Fruit fly (Drosophila melanogaster) whole organism, prepupa: ENCODE results near the gene Best4.

ENCODE experiments used
- CG10631 ChIP-seq: fragments of 200-800 bp; sonication (Bioruptor generic); optimal IDR thresholded peaks from 2 replicates; lab custom pipeline; 2016; ENCODE audit warnings: missing biosample characterization, missing genetic modification characterization
- CG10669 ChIP-seq: fragments of 200-800 bp; sonication (Bioruptor generic); optimal IDR thresholded peaks from 3 replicates; lab custom pipeline; 2018; ENCODE audit warnings: missing biosample characterization, mild to moderate bottlenecking, missing genetic modification characterization, moderate library complexity
- CG11762 ChIP-seq: fragments of 200-800 bp; sonication (Bioruptor generic); optimal IDR thresholded peaks from 3 replicates; lab custom pipeline; 2016; ENCODE audit warnings: missing biosample characterization, missing genetic modification characterization; ENCODE audit not compliant: insufficient read depth
- CG11902 ChIP-seq: fragments of 200-800 bp; sonication (Bioruptor generic); optimal IDR thresholded peaks from 3 replicates; lab custom pipeline; 2016; ENCODE audit warnings: missing biosample characterization, missing genetic modification characterization
- CG15336 ChIP-seq: fragments of 200-800 bp; sonication (Bioruptor generic); IDR thresholded peaks from 2 replicates; pipeline ENCODE4 v1.3.6; 2022; ENCODE audit warnings: missing biosample characterization, missing genetic modification characterization
- CG1621 ChIP-seq: fragments of 200-800 bp; sonication (Bioruptor generic); optimal IDR thresholded peaks from 3 replicates; lab custom pipeline; 2018; ENCODE audit warnings: missing biosample characterization, mild to moderate bottlenecking, missing genetic modification characterization
- CG16779 ChIP-seq: fragments of 200-800 bp; sonication (Bioruptor generic); optimal IDR thresholded peaks from 3 replicates; lab custom pipeline; 2017; ENCODE audit warnings: missing biosample characterization, mild to moderate bottlenecking, missing genetic modification characterization
- CG3032 ChIP-seq: fragments of 200-800 bp; optimal IDR thresholded peaks from 2 replicates; lab custom pipeline; 2019; ENCODE audit warnings: missing biosample characterization, mild to moderate bottlenecking, missing genetic modification characterization, moderate library complexity
- CG31627 ChIP-seq: fragments of 200-800 bp; sonication (Bioruptor generic); optimal IDR thresholded peaks from 3 replicates; lab custom pipeline; 2016; ENCODE audit warnings: missing biosample characterization, missing genetic modification characterization
- CG32006 ChIP-seq: fragments of 200-800 bp; sonication (Bioruptor generic); optimal IDR thresholded peaks from 3 replicates; lab custom pipeline; 2017; ENCODE audit warnings: missing biosample characterization, mild to moderate bottlenecking, missing genetic modification characterization
- CG34406 ChIP-seq: fragments of 200-800 bp; sonication (Bioruptor generic); optimal IDR thresholded peaks from 3 replicates; lab custom pipeline; 2016; ENCODE audit warnings: missing biosample characterization, missing genetic modification characterization
- CG4318 ChIP-seq: fragments of 200-800 bp; sonication (Bioruptor generic); optimal IDR thresholded peaks from 3 replicates; lab custom pipeline; 2017; ENCODE audit warnings: missing biosample characterization, mild to moderate bottlenecking, missing genetic modification characterization
- CG6276 ChIP-seq: fragments of 200-800 bp; sonication (Bioruptor generic); optimal IDR thresholded peaks from 2 replicates; lab custom pipeline; 2017; ENCODE audit warnings: missing biosample characterization, mild to moderate bottlenecking, missing genetic modification characterization
- CG6792 ChIP-seq: fragments of 200-800 bp; sonication (Bioruptor generic); optimal IDR thresholded peaks from 3 replicates; lab custom pipeline; 2016; ENCODE audit warnings: missing biosample characterization, missing genetic modification characterization
- CG6808 ChIP-seq: fragments of 200-800 bp; sonication (Bioruptor generic); optimal IDR thresholded peaks from 3 replicates; lab custom pipeline; 2017; ENCODE audit warnings: missing biosample characterization, missing genetic modification characterization, mild to moderate bottlenecking, moderate library complexity, missing genetic modification reagents
- CG6854 ChIP-seq: fragments of 200-800 bp; sonication (Bioruptor generic); optimal IDR thresholded peaks from 2 replicates; lab custom pipeline; 2017; ENCODE audit warnings: missing biosample characterization, mild to moderate bottlenecking, missing genetic modification characterization
- CG7368 ChIP-seq: fragments of 200-800 bp; sonication (Bioruptor generic); optimal IDR thresholded peaks from 3 replicates; lab custom pipeline; 2016; ENCODE audit warnings: missing biosample characterization, missing genetic modification characterization
- CG8119 ChIP-seq: fragments of 200-800 bp; sonication (Bioruptor generic); IDR thresholded peaks from 3 replicates; pipeline ENCODE4 v1.3.6; 2022; ENCODE audit warnings: missing biosample characterization, missing genetic modification characterization
- CG8319 ChIP-seq: fragments of 200-800 bp; sonication (Bioruptor generic); optimal IDR thresholded peaks from 3 replicates; lab custom pipeline; 2016; ENCODE audit warnings: missing biosample characterization, missing genetic modification characterization
- CG8632 ChIP-seq: fragments of 200-800 bp; sonication (Bioruptor generic); optimal IDR thresholded peaks from 3 replicates; lab custom pipeline; 2016; ENCODE audit warnings: missing biosample characterization, missing genetic modification characterization
- CG9139 ChIP-seq: fragments of 200-800 bp; sonication (Bioruptor generic); optimal IDR thresholded peaks from 3 replicates; lab custom pipeline; 2017; ENCODE audit warnings: missing biosample characterization, mild to moderate bottlenecking, missing genetic modification characterization
- Eip75B ChIP-seq: fragments of 200-800 bp; sonication (Bioruptor generic); optimal IDR thresholded peaks from 3 replicates; lab custom pipeline; 2016; ENCODE audit warnings: missing biosample characterization, missing genetic modification characterization
- Eip78C ChIP-seq: fragments of 200-800 bp; sonication (Bioruptor generic); peaks from one replicate; lab custom pipeline; 2016; ENCODE audit warnings: missing biosample characterization, missing genetic modification characterization
- Eip93F ChIP-seq: fragments of 200-800 bp; sonication (Bioruptor generic); optimal IDR thresholded peaks from 2 replicates; lab custom pipeline; 2016; ENCODE audit warnings: missing biosample characterization, mild to moderate bottlenecking, missing genetic modification characterization
- Ets21C ChIP-seq: fragments of 200-800 bp; sonication (Bioruptor generic); optimal IDR thresholded peaks from 3 replicates; lab custom pipeline; 2016; ENCODE audit warnings: missing biosample characterization, missing genetic modification characterization
- Ets96B ChIP-seq: fragments of 200-800 bp; optimal IDR thresholded peaks from 2 replicates; lab custom pipeline; 2019; ENCODE audit warnings: missing biosample characterization, mild to moderate bottlenecking, missing genetic modification characterization, moderate library complexity
- Hr39 ChIP-seq: fragments of 200-800 bp; sonication (Bioruptor generic); optimal IDR thresholded peaks from 2 replicates; lab custom pipeline; 2016; ENCODE audit warnings: missing biosample characterization, missing genetic modification characterization
- Hr4 ChIP-seq: fragments of 200-800 bp; sonication (Bioruptor generic); optimal IDR thresholded peaks from 3 replicates; lab custom pipeline; 2016; ENCODE audit warnings: missing biosample characterization, missing genetic modification characterization
- Lpt ChIP-seq: fragments of 200-800 bp; sonication (Bioruptor generic); optimal IDR thresholded peaks from 3 replicates; lab custom pipeline; 2016; ENCODE audit warnings: missing biosample characterization, missing genetic modification characterization
- OdsH ChIP-seq: fragments of 200-800 bp; sonication (Bioruptor generic); optimal IDR thresholded peaks from 3 replicates; lab custom pipeline; 2016; ENCODE audit warnings: missing biosample characterization, missing genetic modification characterization
- Sox102F ChIP-seq: fragments of 200-800 bp; sonication (Bioruptor generic); optimal IDR thresholded peaks from 2 replicates; lab custom pipeline; 2016; ENCODE audit warnings: missing biosample characterization, mild to moderate bottlenecking, missing genetic modification characterization
- Sox14 ChIP-seq: fragments of 200-800 bp; sonication (Bioruptor generic); optimal IDR thresholded peaks from 3 replicates; lab custom pipeline; 2016; ENCODE audit warnings: missing biosample characterization, missing genetic modification characterization
- Sox15 ChIP-seq: fragments of 200-800 bp; sonication (Bioruptor generic); optimal IDR thresholded peaks from 3 replicates; lab custom pipeline; 2016; ENCODE audit warnings: missing biosample characterization, missing genetic modification characterization
- achi ChIP-seq: fragments of 200-800 bp; sonication (Bioruptor generic); optimal IDR thresholded peaks from 3 replicates; lab custom pipeline; 2016; ENCODE audit warnings: missing biosample characterization, missing genetic modification characterization
- acj6 ChIP-seq: fragments of 200-800 bp; sonication (Bioruptor generic); optimal IDR thresholded peaks from 3 replicates; lab custom pipeline; 2016; ENCODE audit warnings: missing biosample characterization, missing genetic modification characterization
- cyc ChIP-seq: fragments of 200-800 bp; sonication (Bioruptor generic); optimal IDR thresholded peaks from 3 replicates; lab custom pipeline; 2016; ENCODE audit warnings: missing biosample characterization, missing genetic modification characterization
- dac ChIP-seq: fragments of 200-800 bp; sonication (Bioruptor generic); optimal IDR thresholded peaks from 2 replicates; lab custom pipeline; 2017; ENCODE audit warnings: missing biosample characterization, mild to moderate bottlenecking, missing genetic modification characterization
- dsx ChIP-seq: fragments of 200-800 bp; optimal IDR thresholded peaks from 3 replicates; lab custom pipeline; 2019; ENCODE audit warnings: missing biosample characterization, mild to moderate bottlenecking, missing genetic modification characterization, moderate library complexity; ENCODE audit not compliant: poor library complexity, severe bottlenecking
- eg ChIP-seq: fragments of 200-800 bp; sonication (Bioruptor generic); IDR thresholded peaks from 3 replicates; pipeline ENCODE4 v1.3.6; 2022; ENCODE audit warnings: missing biosample characterization, missing genetic modification characterization
- fd85E ChIP-seq: fragments of 200-800 bp; sonication (Bioruptor generic); optimal IDR thresholded peaks from 3 replicates; lab custom pipeline; 2016; ENCODE audit warnings: missing biosample characterization, missing genetic modification characterization
- fkh ChIP-seq: fragments of 200-800 bp; sonication (Bioruptor generic); optimal IDR thresholded peaks from 3 replicates; lab custom pipeline; 2017; ENCODE audit warnings: missing biosample characterization, mild to moderate bottlenecking, missing genetic modification characterization, moderate library complexity
- lz ChIP-seq: fragments of 200-800 bp; sonication (Bioruptor generic); optimal IDR thresholded peaks from 3 replicates; lab custom pipeline; 2016; ENCODE audit warnings: missing biosample characterization, missing genetic modification characterization
- net ChIP-seq: fragments of 200-800 bp; sonication (Bioruptor generic); optimal IDR thresholded peaks from 3 replicates; lab custom pipeline; 2016; ENCODE audit warnings: missing biosample characterization, missing genetic modification characterization
- pdm3 ChIP-seq: fragments of 200-800 bp; sonication (Bioruptor generic); optimal IDR thresholded peaks from 3 replicates; lab custom pipeline; 2016; ENCODE audit warnings: missing biosample characterization, missing genetic modification characterization
- spab ChIP-seq: fragments of 200-800 bp; sonication (Bioruptor generic); optimal IDR thresholded peaks from 2 replicates; lab custom pipeline; 2017; ENCODE audit warnings: missing biosample characterization, mild to moderate bottlenecking, missing genetic modification characterization, missing genetic modification reagents
- ss ChIP-seq, 2 experiments: fragments of 200-800 bp; sonication (Bioruptor generic); optimal IDR thresholded peaks; 2 replicates in 1 of 2; 3 replicates in 1 of 2; lab custom pipeline; 2017 to 2018; ENCODE audit warnings: mild to moderate bottlenecking in 2 of 2, missing biosample characterization in 2 of 2, missing genetic modification characterization in 2 of 2, moderate library complexity in 1 of 2
- svp ChIP-seq: fragments of 200-800 bp; sonication (Bioruptor generic); peaks from one replicate; lab custom pipeline; 2016; ENCODE audit warnings: missing biosample characterization, missing genetic modification characterization
- topi ChIP-seq: fragments of 200-800 bp; sonication (Bioruptor generic); optimal IDR thresholded peaks from 3 replicates; lab custom pipeline; 2016; ENCODE audit warnings: missing biosample characterization, missing genetic modification characterization

Gene Best4

dm6 chr3L:15268707-15269385 is 29.9 kb upstream of the Best4 start:
- TF ChIP-seq CG11902, result no peak
- TF ChIP-seq eg, result 0 out of 3 replicates have a peak, but pooled peaks have one; percentile 30
- peak; percentile 32 for TF ChIP-seq fkh (GFP tag; lab: Kevin White, UChicago)
- no peak for TF ChIP-seq topi
- TF ChIP-seq CG8119 (GFP tag; lab: Robert Waterston, UW), result peak; percentile 47; the same call in 1 of the 3 replicates
- no peak for TF ChIP-seq OdsH
- TF ChIP-seq Hr4 (GFP tag; lab: Kevin White, UChicago), result no peak
- TF ChIP-seq dsx (GFP tag; lab: Kevin White, UChicago), result no peak
- TF ChIP-seq Sox102F (GFP tag; lab: Kevin White, UChicago), result no peak
- TF ChIP-seq dac, result no peak
- peak; percentile 14 for TF ChIP-seq Eip78C (GFP tag; lab: Kevin White, UChicago)
- no peak for TF ChIP-seq CG6276 (GFP tag; lab: Kevin White, UChicago)
- TF ChIP-seq CG7368 (GFP tag; lab: Kevin White, UChicago), result no peak
- TF ChIP-seq pdm3 (GFP tag; lab: Kevin White, UChicago), result no peak
- no peak for TF ChIP-seq cyc (GFP tag; lab: Kevin White, UChicago)
- no peak for TF ChIP-seq CG6854 (GFP tag; lab: Kevin White, UChicago)
- no peak for TF ChIP-seq CG10669 (GFP tag; lab: Kevin White, UChicago)
- TF ChIP-seq CG10631 (GFP tag; lab: Kevin White, UChicago), result no peak
- TF ChIP-seq Ets96B (tag; lab: Kevin White, UChicago), result no peak
- TF ChIP-seq lz (GFP tag; lab: Kevin White, UChicago), result no peak
- TF ChIP-seq Sox14 (GFP tag; lab: Kevin White, UChicago), result no peak
- no peak for TF ChIP-seq CG8632
- TF ChIP-seq achi, result no peak
- no peak for TF ChIP-seq CG1621 (tag; lab: Kevin White, UChicago)
- no peak for TF ChIP-seq net (GFP tag; lab: Kevin White, UChicago)
- no peak for TF ChIP-seq ss (GFP tag; optimal IDR thresholded peaks at IDR 0.05; lab: Kevin White, UChicago)
- no peak for TF ChIP-seq CG6808 (GFP tag; lab: Kevin White, UChicago)
- TF ChIP-seq svp (GFP tag; lab: Kevin White, UChicago), result no peak
- no peak for TF ChIP-seq CG16779 (tag; lab: Kevin White, UChicago)
- TF ChIP-seq Ets21C (GFP tag; lab: Kevin White, UChicago), result no peak
- no peak for TF ChIP-seq Lpt (GFP tag; lab: Kevin White, UChicago)
- no peak for TF ChIP-seq CG4318 (GFP tag; lab: Kevin White, UChicago)
- TF ChIP-seq CG32006 (GFP tag; lab: Kevin White, UChicago), result peak; percentile 15
- TF ChIP-seq CG8319 (GFP tag; lab: Kevin White, UChicago), result no peak
- no peak for TF ChIP-seq CG3032 (tag; lab: Kevin White, UChicago)
- no peak for TF ChIP-seq CG31627 (GFP tag; lab: Kevin White, UChicago)
- no peak for TF ChIP-seq CG6792
- no peak for TF ChIP-seq Hr39 (GFP tag; lab: Kevin White, UChicago)
- no peak for TF ChIP-seq CG11762
- TF ChIP-seq fd85E (GFP tag; lab: Kevin White, UChicago), result no peak
- no peak for TF ChIP-seq Eip75B (GFP tag; lab: Kevin White, UChicago)
- TF ChIP-seq acj6, result no peak
- TF ChIP-seq CG15336, result peak; percentile 33; the same call in 1 of the 2 replicates
- no peak for TF ChIP-seq Sox15 (GFP tag; lab: Kevin White, UChicago)
- TF ChIP-seq Eip93F (GFP tag; lab: Kevin White, UChicago), result no peak
- TF ChIP-seq CG34406 (GFP tag; lab: Kevin White, UChicago), result no peak
- TF ChIP-seq CG9139, result no peak
- TF ChIP-seq spab (GFP tag; lab: Kevin White, UChicago), result no peak
- TF ChIP-seq, all 60 proteins: peak for 6
